Fruit fly (Drosophila melanogaster) whole organism, embryonic: ENCODE data around the gene CG5181.
A peak's percentile ranks its signal among the peaks of the same experiment; 100 is the strongest.

Experiments
- Asciz ChIP-seq: fragments of 200-800 bp; sonication (Bioruptor generic); optimal IDR thresholded peaks from 2 replicates; lab custom pipeline; 2017; ENCODE audit warnings: missing biosample characterization, mild to moderate bottlenecking, missing genetic modification characterization, missing genetic modification reagents
- BEAF-32 ChIP-seq: fragments of 200-800 bp; sonication (Bioruptor generic); optimal IDR thresholded peaks from 3 replicates; lab custom pipeline; 2017; ENCODE audit warnings: missing biosample characterization, missing genetic modification characterization, mild to moderate bottlenecking, moderate library complexity, missing genetic modification reagents
- Bgb ChIP-seq: fragments of 200-800 bp; sonication (Bioruptor generic); IDR thresholded peaks from 2 replicates; pipeline ENCODE4 v1.3.6; 2022; ENCODE audit warnings: missing biosample characterization, missing genetic modification characterization; ENCODE audit not compliant: partially characterized antibody
- CG10565 ChIP-seq: fragments of 200-800 bp; sonication (Bioruptor generic); optimal IDR thresholded peaks from 3 replicates; lab custom pipeline; 2016; ENCODE audit warnings: missing biosample characterization, mild to moderate bottlenecking, missing genetic modification characterization
- CG10654 ChIP-seq: fragments of 200-800 bp; sonication (Bioruptor generic); optimal IDR thresholded peaks from 2 replicates; lab custom pipeline; 2016; ENCODE audit warnings: missing biosample characterization, missing genetic modification characterization
- CG11456 ChIP-seq: fragments of 200-800 bp; sonication (Bioruptor generic); IDR thresholded peaks from 3 replicates; pipeline ENCODE4 v1.3.6; 2022; ENCODE audit warnings: missing biosample characterization, missing genetic modification characterization
- CG11504 ChIP-seq: fragments of 200-800 bp; sonication (Bioruptor generic); optimal IDR thresholded peaks from 3 replicates; lab custom pipeline; 2019; ENCODE audit warnings: missing biosample characterization, mild to moderate bottlenecking, missing genetic modification characterization, moderate library complexity
- CG12659 ChIP-seq: fragments of 200-800 bp; sonication (Bioruptor generic); optimal IDR thresholded peaks from 3 replicates; lab custom pipeline; 2017; ENCODE audit warnings: mild to moderate bottlenecking, missing biosample characterization, missing genetic modification reagents, missing genetic modification characterization
- CG12744 ChIP-seq: fragments of 200-800 bp; sonication (Bioruptor generic); optimal IDR thresholded peaks from 2 replicates; lab custom pipeline; 2016; ENCODE audit warnings: missing biosample characterization, missing genetic modification characterization
- CG12942 ChIP-seq: fragments of 200-800 bp; sonication (Bioruptor generic); optimal IDR thresholded peaks from 3 replicates; lab custom pipeline; 2016; ENCODE audit warnings: missing biosample characterization, missing genetic modification characterization
- CG14050 ChIP-seq: fragments of 200-800 bp; sonication (Bioruptor generic); IDR thresholded peaks from 3 replicates; pipeline ENCODE4 v1.3.6; 2022; ENCODE audit warnings: missing biosample characterization, missing genetic modification characterization
- CG14965 ChIP-seq: fragments of 200-800 bp; sonication (Bioruptor generic); optimal IDR thresholded peaks from 2 replicates; lab custom pipeline; 2016; ENCODE audit warnings: missing biosample characterization, missing genetic modification characterization, borderline replicate concordance
- CG18011 ChIP-seq: fragments of 200-800 bp; sonication (Bioruptor generic); optimal IDR thresholded peaks from 2 replicates; lab custom pipeline; 2017; ENCODE audit warnings: missing biosample characterization, missing genetic modification characterization, mild to moderate bottlenecking, moderate library complexity, missing genotype
- CG2199 ChIP-seq: fragments of 200-800 bp; sonication (Bioruptor generic); IDR thresholded peaks from 3 replicates; pipeline ENCODE4 v1.3.6; 2022; ENCODE audit warnings: missing biosample characterization, missing genetic modification characterization
- CG3065 ChIP-seq: fragments of 200-800 bp; sonication (Bioruptor generic); optimal IDR thresholded peaks from 2 replicates; lab custom pipeline; 2016; ENCODE audit warnings: missing biosample characterization, missing genetic modification characterization
- CG34422 ChIP-seq: fragments of 200-800 bp; sonication (Bioruptor generic); IDR thresholded peaks from 3 replicates; pipeline ENCODE4 v1.3.6; 2022; ENCODE audit warnings: missing biosample characterization, missing genetic modification characterization
- CG5180 ChIP-seq: fragments of 200-800 bp; sonication (Bioruptor generic); optimal IDR thresholded peaks from 3 replicates; lab custom pipeline; 2017; ENCODE audit warnings: missing biosample characterization, missing genetic modification characterization, mild to moderate bottlenecking, moderate library complexity, missing genetic modification reagents
- CG7928 ChIP-seq: fragments of 200-800 bp; sonication (Bioruptor generic); optimal IDR thresholded peaks from 2 replicates; lab custom pipeline; 2017; ENCODE audit warnings: missing biosample characterization, mild to moderate bottlenecking, missing genetic modification characterization
- CG9817 ChIP-seq: fragments of 200-800 bp; sonication (Bioruptor generic); optimal IDR thresholded peaks from 2 replicates; lab custom pipeline; 2018; ENCODE audit warnings: missing biosample characterization, mild to moderate bottlenecking, missing genetic modification characterization, moderate library complexity
- Dbx ChIP-seq: fragments of 200-800 bp; sonication (Bioruptor generic); IDR thresholded peaks from 3 replicates; pipeline ENCODE4 v1.3.6; 2022; ENCODE audit warnings: missing biosample characterization, missing genetic modification characterization
- Dp ChIP-seq: fragments of 200-800 bp; sonication (Bioruptor generic); optimal IDR thresholded peaks from 2 replicates; lab custom pipeline; 2018; ENCODE audit warnings: missing biosample characterization, mild to moderate bottlenecking, missing genetic modification characterization, moderate library complexity
- E2f1 ChIP-seq: fragments of 200-800 bp; sonication (Bioruptor generic); IDR thresholded peaks from 2 replicates; pipeline ENCODE4 v1.3.6; 2022; ENCODE audit warnings: missing biosample characterization, missing genetic modification characterization
- E2f2 ChIP-seq: fragments of 200-800 bp; sonication (Bioruptor generic); IDR thresholded peaks from 2 replicates; pipeline ENCODE4 v1.3.6; 2022; ENCODE audit warnings: missing biosample characterization, missing genetic modification characterization
- Gug ChIP-seq: fragments of 200-800 bp; sonication (Bioruptor generic); IDR thresholded peaks from 4 replicates; pipeline ENCODE4 v1.3.6; 2022; ENCODE audit warnings: missing biosample characterization, missing genetic modification characterization
- Hr51 ChIP-seq, 2 experiments: fragments of 200-800 bp; sonication (Bioruptor generic); optimal IDR thresholded peaks; 2 replicates in 1 of 2; 3 replicates in 1 of 2; lab custom pipeline; 2016 to 2018; ENCODE audit warnings: missing biosample characterization in 2 of 2, missing genetic modification characterization in 2 of 2, mild to moderate bottlenecking in 1 of 2, moderate library complexity in 1 of 2
- Jarid2 ChIP-seq: fragments of 200-800 bp; sonication (Bioruptor generic); optimal IDR thresholded peaks from 3 replicates; lab custom pipeline; 2017; ENCODE audit warnings: mild to moderate bottlenecking, missing biosample characterization, missing genetic modification reagents, missing genetic modification characterization
- MBD-R2 ChIP-seq: fragments of 200-800 bp; sonication (Bioruptor generic); IDR thresholded peaks from 2 replicates; pipeline ENCODE4 v1.3.6; 2022; ENCODE audit warnings: missing biosample characterization, missing genetic modification characterization
- Myb ChIP-seq: fragments of 200-800 bp; sonication (Bioruptor generic); optimal IDR thresholded peaks from 2 replicates; lab custom pipeline; 2016; ENCODE audit warnings: missing biosample characterization, missing genetic modification characterization
- Opbp ChIP-seq: fragments of 200-800 bp; sonication (Bioruptor generic); IDR thresholded peaks from 3 replicates; pipeline ENCODE4 v1.3.6; 2022; ENCODE audit warnings: missing biosample characterization, missing genetic modification characterization; ENCODE audit not compliant: partially characterized antibody
- TFAM ChIP-seq: fragments of 200-800 bp; sonication (Bioruptor generic); optimal IDR thresholded peaks from 2 replicates; lab custom pipeline; 2017; ENCODE audit warnings: missing biosample characterization, missing genetic modification characterization, inconsistent platforms
- amos ChIP-seq: fragments of 200-800 bp; sonication (Bioruptor generic); IDR thresholded peaks from 2 replicates; pipeline ENCODE4 v1.3.6; 2022; ENCODE audit warnings: missing biosample characterization, missing genetic modification characterization; ENCODE audit not compliant: partially characterized antibody
- ase ChIP-seq: fragments of 200-800 bp; sonication (Bioruptor generic); IDR thresholded peaks from 3 replicates; pipeline ENCODE4 v1.3.6; 2022; ENCODE audit warnings: missing biosample characterization, missing genetic modification characterization
- ash1 ChIP-seq: fragments of 200-800 bp; sonication (Bioruptor generic); optimal IDR thresholded peaks from 2 replicates; lab custom pipeline; 2018; ENCODE audit warnings: missing biosample characterization, mild to moderate bottlenecking, missing genetic modification characterization
- bcd ChIP-seq: fragments of 200-800 bp; sonication (Bioruptor generic); optimal IDR thresholded peaks from 2 replicates; lab custom pipeline; 2017; ENCODE audit warnings: missing biosample characterization, mild to moderate bottlenecking, missing genetic modification characterization
- dpn ChIP-seq, 2 experiments: fragments of 200-800 bp; sonication (Bioruptor generic); optimal IDR thresholded peaks; 3 replicates each; lab custom pipeline; 2016; ENCODE audit warnings: missing biosample characterization in 2 of 2, missing genetic modification characterization in 2 of 2
- exex ChIP-seq: fragments of 200-800 bp; sonication (Bioruptor generic); optimal IDR thresholded peaks from 4 replicates; lab custom pipeline; 2018; ENCODE audit warnings: missing biosample characterization, mild to moderate bottlenecking, missing genetic modification characterization, moderate library complexity
- gcm ChIP-seq: fragments of 200-800 bp; sonication (Bioruptor generic); optimal IDR thresholded peaks from 2 replicates; lab custom pipeline; 2019; ENCODE audit warnings: missing biosample characterization, mild to moderate bottlenecking, missing genetic modification characterization, moderate library complexity
- gcm2 ChIP-seq: fragments of 200-800 bp; sonication (Bioruptor generic); optimal IDR thresholded peaks from 2 replicates; lab custom pipeline; 2016; ENCODE audit warnings: missing biosample characterization, missing genetic modification characterization
- gfzf ChIP-seq: fragments of 200-800 bp; sonication (Bioruptor generic); optimal IDR thresholded peaks from 2 replicates; lab custom pipeline; 2016; ENCODE audit warnings: missing biosample characterization, mild to moderate bottlenecking, missing genetic modification characterization, moderate library complexity
- inv ChIP-seq: fragments of 200-800 bp; sonication (Bioruptor generic); IDR thresholded peaks from 2 replicates; pipeline ENCODE4 v1.3.6; 2022; ENCODE audit warnings: missing biosample characterization, missing genetic modification characterization; ENCODE audit not compliant: partially characterized antibody
- knrl ChIP-seq: fragments of 200-800 bp; sonication (Bioruptor generic); IDR thresholded peaks from 3 replicates; pipeline ENCODE4 v1.3.6; 2022; ENCODE audit warnings: missing biosample characterization, missing genetic modification characterization; ENCODE audit not compliant: partially characterized antibody
- nerfin-2 ChIP-seq: fragments of 200-800 bp; sonication (Bioruptor generic); IDR thresholded peaks from 2 replicates; pipeline ENCODE4 v1.3.6; 2022; ENCODE audit warnings: missing biosample characterization, missing genetic modification characterization; ENCODE audit not compliant: partially characterized antibody
- otp ChIP-seq: fragments of 200-800 bp; sonication (Bioruptor generic); IDR thresholded peaks from 3 replicates; pipeline ENCODE4, ENCODE4 v1.3.6; 2022; ENCODE audit warnings: missing biosample characterization, missing genetic modification characterization
- pzg ChIP-seq: fragments of 200-800 bp; sonication (Bioruptor generic); optimal IDR thresholded peaks from 3 replicates; lab custom pipeline; 2018; ENCODE audit warnings: missing biosample characterization, mild to moderate bottlenecking, missing genetic modification characterization, moderate library complexity
- schlank ChIP-seq: fragments of 200-800 bp; sonication (Bioruptor generic); optimal IDR thresholded peaks from 2 replicates; lab custom pipeline; 2018; ENCODE audit warnings: missing biosample characterization, mild to moderate bottlenecking, missing genetic modification characterization
- sens ChIP-seq: fragments of 200-800 bp; sonication (Bioruptor generic); peaks from one replicate; lab custom pipeline; 2016; ENCODE audit warnings: missing biosample characterization, missing genetic modification characterization
- seq ChIP-seq: fragments of 200-800 bp; sonication (Bioruptor generic); IDR thresholded peaks from 2 replicates; pipeline ENCODE4 v1.3.6; 2022; ENCODE audit warnings: missing biosample characterization, missing genetic modification characterization
- tna ChIP-seq: fragments of 200-800 bp; sonication (Bioruptor generic); IDR thresholded peaks from 2 replicates; pipeline ENCODE4 v1.3.6; 2022; ENCODE audit warnings: missing biosample characterization, missing genetic modification characterization; ENCODE audit not compliant: partially characterized antibody
- vnd ChIP-seq: fragments of 200-800 bp; sonication (Bioruptor generic); IDR thresholded peaks from 3 replicates; pipeline ENCODE4 v1.3.6; 2022; ENCODE audit warnings: missing biosample characterization, missing genetic modification characterization; ENCODE audit not compliant: partially characterized antibody

CG5181 gene

dm6 chr2L:7452093-7452492 is 42.5 kb upstream of the CG5181 start:
- peak; percentile 13 for TF ChIP-seq bcd (GFP tag; lab: Kevin White, UChicago)
- no peak for TF ChIP-seq BEAF-32
- TF ChIP-seq CG14965 (GFP tag; lab: Kevin White, UChicago) = no peak
- no peak for TF ChIP-seq CG5180 (GFP tag; lab: Kevin White, UChicago)
- TF ChIP-seq CG14050 = no peak
- TF ChIP-seq CG12659 = peak; percentile 1
- TF ChIP-seq pzg (GFP tag; lab: Kevin White, UChicago) = peak; percentile 25
- no peak for TF ChIP-seq CG9817 (tag; lab: Kevin White, UChicago)
- no peak for TF ChIP-seq ash1 (GFP tag; lab: Kevin White, UChicago)
- 0 out of 2 replicates have a peak, but pooled peaks have one; percentile 25 for TF ChIP-seq amos (GFP tag; lab: Robert Waterston, UW)
- TF ChIP-seq tna (GFP tag; lab: Robert Waterston, UW) = no peak
- TF ChIP-seq dpn (GFP tag; optimal IDR thresholded peaks at IDR 0.05; lab: Kevin White, UChicago) = no peak
- TF ChIP-seq sens (GFP tag; lab: Kevin White, UChicago) = peak; percentile 51
- TF ChIP-seq MBD-R2 (GFP tag; lab: Robert Waterston, UW) = 0 out of 2 replicates have a peak, but pooled peaks have one; percentile 47
- peak; percentile 19; the same call in 1 of the 3 replicates for TF ChIP-seq Opbp (GFP tag; lab: Robert Waterston, UW)
- TF ChIP-seq Bgb = peak; percentile 62
- TF ChIP-seq Jarid2 = peak; percentile 15
- no peak for TF ChIP-seq CG12942 (GFP tag; lab: Kevin White, UChicago)
- TF ChIP-seq CG2199 (GFP tag; lab: Robert Waterston, UW) = peak; percentile 82
- TF ChIP-seq TFAM (GFP tag; lab: Kevin White, UChicago) = no peak
- TF ChIP-seq CG10565 (GFP tag; lab: Kevin White, UChicago) = no peak
- no peak for TF ChIP-seq Asciz (GFP tag; lab: Kevin White, UChicago)
- no peak for TF ChIP-seq CG10654 (GFP tag; lab: Kevin White, UChicago)
- TF ChIP-seq Dbx (GFP tag; lab: Robert Waterston, UW) = no peak
- no peak for TF ChIP-seq E2f1 (GFP tag; lab: Robert Waterston, UW)
- no peak for TF ChIP-seq CG3065 (GFP tag; lab: Kevin White, UChicago)
- TF ChIP-seq CG34422 (GFP tag; lab: Robert Waterston, UW) = 0 out of 3 replicates have a peak, but pooled peaks have one; percentile 35
- TF ChIP-seq CG11504 (tag; lab: Kevin White, UChicago) = no peak
- no peak for TF ChIP-seq gcm2 (GFP tag; lab: Kevin White, UChicago)
- no peak for TF ChIP-seq exex (tag; lab: Kevin White, UChicago)
- TF ChIP-seq CG7928 = no peak
- TF ChIP-seq nerfin-2 (GFP tag; lab: Robert Waterston, UW) = no peak
- no peak; the same call in 3 of the 4 replicates for TF ChIP-seq Gug (GFP tag; lab: Robert Waterston, UW)
- peak; percentile 84 for TF ChIP-seq E2f2 (GFP tag; lab: Robert Waterston, UW)
- TF ChIP-seq ase = peak; percentile 38; the same call in 1 of the 3 replicates
- TF ChIP-seq inv = no peak
- no peak for TF ChIP-seq gcm (GFP tag; lab: Kevin White, UChicago)
- no peak for TF ChIP-seq CG12744 (GFP tag; lab: Kevin White, UChicago)
- no peak for TF ChIP-seq seq
- no peak for TF ChIP-seq Hr51 (GFP tag; optimal IDR thresholded peaks at IDR 0.05; lab: Kevin White, UChicago)
- peak; percentile 97 for TF ChIP-seq CG18011
- peak; percentile 75 for TF ChIP-seq Dp (GFP tag; lab: Kevin White, UChicago)
- TF ChIP-seq schlank (tag; lab: Kevin White, UChicago) = no peak
- no peak for TF ChIP-seq gfzf (GFP tag; lab: Kevin White, UChicago)
- peak; percentile 71 for TF ChIP-seq Myb (GFP tag; lab: Kevin White, UChicago)
- peak; percentile 31; the same call in 2 of the 3 replicates for TF ChIP-seq CG11456 (GFP tag; lab: Robert Waterston, UW)
- 0 out of 3 replicates have a peak, but pooled peaks have one; percentile 36 for TF ChIP-seq otp (GFP tag; lab: Robert Waterston, UW)
- peak; percentile 37; the same call in 2 of the 3 replicates for TF ChIP-seq knrl (GFP tag; lab: Robert Waterston, UW)
- 0 out of 3 replicates have a peak, but pooled peaks have one; percentile 35 for TF ChIP-seq vnd (GFP tag; lab: Robert Waterston, UW)
